Fruit fly (Drosophila melanogaster): Measurements from ENCODE around the gene CG31251.

The CG31251 gene

dm6 chr3R:17712623-17713521, 28.2 kb upstream of the CG31251 start (continued):
- TF ChIP-seq tll (GFP tag; optimal IDR thresholded peaks at IDR 0.05) = no peak
- TF ChIP-seq odd (GFP tag; optimal IDR thresholded peaks at IDR 0.05) = peak; percentile 53
- no peak for TF ChIP-seq CG11398 (GFP tag; optimal IDR thresholded peaks at IDR 0.05)
- TF ChIP-seq Vsx1 (GFP tag; optimal IDR thresholded peaks at IDR 0.05) = peak; percentile 30
- TF ChIP-seq CG7839 (tag; optimal IDR thresholded peaks at IDR 0.05) = no peak
- TF ChIP-seq sqz (GFP tag; optimal IDR thresholded peaks at IDR 0.05) = peak; percentile 34
- TF ChIP-seq Stat92E (GFP tag; optimal IDR thresholded peaks at IDR 0.05) = peak in 1 of 3 experiments; percentile 16
- peak; percentile 42 for TF ChIP-seq corto (GFP tag; optimal IDR thresholded peaks at IDR 0.05)
- no peak for TF ChIP-seq GATAe (GFP tag; conservative IDR thresholded peaks at IDR 0.05)
- no peak for TF ChIP-seq CG10209 (GFP tag; optimal IDR thresholded peaks at IDR 0.05)
- no peak for TF ChIP-seq ab (GFP tag; optimal IDR thresholded peaks at IDR 0.05)
- TF ChIP-seq lilli (GFP tag; optimal IDR thresholded peaks at IDR 0.05) = no peak
- no peak for TF ChIP-seq CG7786 (GFP tag; optimal IDR thresholded peaks at IDR 0.05)
- TF ChIP-seq ewg (GFP tag; optimal IDR thresholded peaks at IDR 0.05) = no peak
- TF ChIP-seq nom (GFP tag; optimal IDR thresholded peaks at IDR 0.05) = peak; percentile 48
- TF ChIP-seq cg (GFP tag; optimal IDR thresholded peaks at IDR 0.05) = peak; percentile 57
- no peak for TF ChIP-seq unpg (GFP tag; optimal IDR thresholded peaks at IDR 0.05)
- TF ChIP-seq CG4360 (GFP tag; IDR thresholded peaks at IDR 0.05) = peak; percentile 97
- TF ChIP-seq Nf-YA (GFP tag; IDR thresholded peaks at IDR 0.05) = no peak
- TF ChIP-seq CG4820 (GFP tag; optimal IDR thresholded peaks at IDR 0.05) = no peak
- no peak for TF ChIP-seq CG7987 (GFP tag; optimal IDR thresholded peaks at IDR 0.05)
- no peak for TF ChIP-seq Dbx (GFP tag; IDR thresholded peaks at IDR 0.05)
- TF ChIP-seq kni (GFP tag; optimal IDR thresholded peaks at IDR 0.05) = peak; percentile 55
- peak; percentile 56; the same call in 2 of the 3 replicates for TF ChIP-seq CG34422 (GFP tag; IDR thresholded peaks at IDR 0.05)
- no peak for TF ChIP-seq Side (GFP tag; optimal IDR thresholded peaks at IDR 0.05)
- TF ChIP-seq Eip74EF (GFP tag; optimal IDR thresholded peaks at IDR 0.05) = peak in 1 of 2 experiments; percentile 29
- peak; percentile 46 for TF ChIP-seq Blimp-1 (GFP tag; optimal IDR thresholded peaks at IDR 0.05)
- TF ChIP-seq bigmax (GFP tag; optimal IDR thresholded peaks at IDR 0.05) = peak; percentile 11
- TF ChIP-seq CG8478 (optimal IDR thresholded peaks at IDR 0.05) = no peak
- TF ChIP-seq CG14710 (tag; optimal IDR thresholded peaks at IDR 0.05) = peak; percentile 0
- TF ChIP-seq Trl (optimal IDR thresholded peaks at IDR 0.05) = peak in 1 of 2 experiments; percentile 8
- TF ChIP-seq Trl (GFP tag; optimal IDR thresholded peaks at IDR 0.05) = no peak
- peak; percentile 85 for TF ChIP-seq crol (GFP tag; IDR thresholded peaks at IDR 0.05)
- TF ChIP-seq Xrp1 (GFP tag; IDR thresholded peaks at IDR 0.05) = peak; percentile 15; the same call in 1 of the 2 replicates
- TF ChIP-seq pros (GFP tag; optimal IDR thresholded peaks at IDR 0.05) = peak; percentile 83
- no peak for TF ChIP-seq CG1024 (GFP tag; IDR thresholded peaks at IDR 0.05)
- peak; percentile 9 for TF ChIP-seq CG9727 (GFP tag; optimal IDR thresholded peaks at IDR 0.05)
- TF ChIP-seq dimm (GFP tag; IDR thresholded peaks at IDR 0.05) = no peak
- peak; percentile 74; the same call in 2 of the 4 replicates for TF ChIP-seq chinmo (GFP tag; IDR thresholded peaks at IDR 0.05; ENCODE audit: partially characterized antibody)
- TF ChIP-seq CG5180 (GFP tag; optimal IDR thresholded peaks at IDR 0.05) = peak; percentile 14
- TF ChIP-seq CG30020 (tag; optimal IDR thresholded peaks at IDR 0.05) = no peak
- 0 out of 2 replicates have a peak, but pooled peaks have one; percentile 33 for TF ChIP-seq ara (GFP tag; IDR thresholded peaks at IDR 0.05)
- TF ChIP-seq crp (GFP tag; optimal IDR thresholded peaks at IDR 0.05) = peak in 1 of 2 experiments; percentile 72
- TF ChIP-seq cwo (GFP tag; optimal IDR thresholded peaks at IDR 0.05) = peak; percentile 42
- peak; percentile 75 for TF ChIP-seq CG17385 (GFP tag; optimal IDR thresholded peaks at IDR 0.05)
- no peak for TF ChIP-seq pnt (GFP tag; optimal IDR thresholded peaks at IDR 0.05)
- peak; percentile 52 for TF ChIP-seq Kr (GFP tag; optimal IDR thresholded peaks at IDR 0.05)
